Fruit fly (Drosophila melanogaster): Measurements from ENCODE around the gene Keap1.

The Keap1 gene

dm6 chr3R:17085029-17085807, 5.5 kb upstream of the Keap1 start, which contains the start of gene GckIII (continued):
- no peak for TF ChIP-seq CG17385 (GFP tag; optimal IDR thresholded peaks at IDR 0.05)
- TF ChIP-seq CG34224 (GFP tag; IDR thresholded peaks at IDR 0.05; ENCODE audit: partially characterized antibody): peak; percentile 93
- TF ChIP-seq stc (GFP tag; IDR thresholded peaks at IDR 0.05): no peak
- TF ChIP-seq slou (GFP tag; optimal IDR thresholded peaks at IDR 0.05): no peak
- no peak for TF ChIP-seq vfl (GFP tag; optimal IDR thresholded peaks at IDR 0.05)
- no peak for TF ChIP-seq otp (GFP tag; IDR thresholded peaks at IDR 0.05)
- peak; percentile 79 for TF ChIP-seq hb (GFP tag; IDR thresholded peaks at IDR 0.05; ENCODE audit: partially characterized antibody)
- TF ChIP-seq BtbVII (GFP tag; optimal IDR thresholded peaks at IDR 0.05): no peak
- TF ChIP-seq ttk (GFP tag; IDR thresholded peaks at IDR 0.05): no peak
- TF ChIP-seq CG1603 (tag; optimal IDR thresholded peaks at IDR 0.05): no peak
- no peak for TF ChIP-seq Awh (GFP tag; IDR thresholded peaks at IDR 0.05)
- TF ChIP-seq CG3995 (GFP tag; optimal IDR thresholded peaks at IDR 0.05): no peak
- TF ChIP-seq CG10979 (tag; optimal IDR thresholded peaks at IDR 0.05): peak; percentile 2
- TF ChIP-seq nerfin-1 (tag; optimal IDR thresholded peaks at IDR 0.05): no peak
- no peak for TF ChIP-seq p53 (GFP tag; optimal IDR thresholded peaks at IDR 0.05)
- TF ChIP-seq Mad (GFP tag; optimal IDR thresholded peaks at IDR 0.05): no peak
- no peak for TF ChIP-seq Trl (optimal IDR thresholded peaks at IDR 0.05)
- TF ChIP-seq Trl (GFP tag; optimal IDR thresholded peaks at IDR 0.05): no peak
- TF ChIP-seq CG10321 (GFP tag; IDR thresholded peaks at IDR 0.05): no peak
- no peak for TF ChIP-seq CG6683 (GFP tag; optimal IDR thresholded peaks at IDR 0.05)
- TF ChIP-seq CG17359 (tag; optimal IDR thresholded peaks at IDR 0.05): peak; percentile 17
- no peak for TF ChIP-seq Atf-2 (GFP tag; optimal IDR thresholded peaks at IDR 0.05)
- no peak for TF ChIP-seq CG12219 (GFP tag; optimal IDR thresholded peaks at IDR 0.05)
- no peak for TF ChIP-seq cg (GFP tag; optimal IDR thresholded peaks at IDR 0.05)
- no peak for TF ChIP-seq CG43689 (GFP tag; IDR thresholded peaks at IDR 0.05)
- no peak for TF ChIP-seq Bdp1 (GFP tag; optimal IDR thresholded peaks at IDR 0.05)
- TF ChIP-seq Sry-β (GFP tag; optimal IDR thresholded peaks at IDR 0.05): peak; percentile 5
- no peak for TF ChIP-seq gem (tag; optimal IDR thresholded peaks at IDR 0.05)
- no peak for TF ChIP-seq ash1 (GFP tag; optimal IDR thresholded peaks at IDR 0.05)
- TF ChIP-seq CG1647 (GFP tag; optimal IDR thresholded peaks at IDR 0.05): no peak
- no peak for TF ChIP-seq mirr (GFP tag; optimal IDR thresholded peaks at IDR 0.05)
- no peak for TF ChIP-seq CG12155 (GFP tag; optimal IDR thresholded peaks at IDR 0.05)
- TF ChIP-seq CG10267 (tag; optimal IDR thresholded peaks at IDR 0.05): peak; percentile 55
- no peak for TF ChIP-seq CG4730 (GFP tag; IDR thresholded peaks at IDR 0.05)
- TF ChIP-seq Blimp-1 (GFP tag; optimal IDR thresholded peaks at IDR 0.05): no peak
- TF ChIP-seq CG4424 (GFP tag; optimal IDR thresholded peaks at IDR 0.05): no peak
- TF ChIP-seq D19B (GFP tag; optimal IDR thresholded peaks at IDR 0.05): no peak
- no peak for TF ChIP-seq Ssrp (tag; optimal IDR thresholded peaks at IDR 0.05)
- no peak for TF ChIP-seq pum (GFP tag; optimal IDR thresholded peaks at IDR 0.05)
- no peak for TF ChIP-seq CG10959 (GFP tag; IDR thresholded peaks at IDR 0.05)
- TF ChIP-seq pfk (GFP tag; optimal IDR thresholded peaks at IDR 0.05): no peak
- no peak for TF ChIP-seq CG30403 (GFP tag; optimal IDR thresholded peaks at IDR 0.05)
- TF ChIP-seq abd-A (tag; optimal IDR thresholded peaks at IDR 0.05): no peak
- no peak for TF ChIP-seq D19A (tag; optimal IDR thresholded peaks at IDR 0.05)
- no peak for TF ChIP-seq Fer2 (tag; optimal IDR thresholded peaks at IDR 0.05)
- no peak for TF ChIP-seq Hr78 (GFP tag; optimal IDR thresholded peaks at IDR 0.05)
- TF ChIP-seq Oli (tag; optimal IDR thresholded peaks at IDR 0.05): no peak
- TF ChIP-seq fru (optimal IDR thresholded peaks at IDR 0.05): no peak
- TF ChIP-seq CG1233 (GFP tag; optimal IDR thresholded peaks at IDR 0.05): no peak
- no peak for TF ChIP-seq Hr51 (GFP tag; optimal IDR thresholded peaks at IDR 0.05)

All from whole organism, embryonic.